Fruit fly (Drosophila melanogaster): ENCODE results near the gene bdl.

bdl gene

dm6 chr2L:4282681-4283343, 41.5 kb upstream of the bdl start, which contains the start of gene tutl (continued):
- peak; percentile 44; the same call in 1 of the 2 replicates for TF ChIP-seq ro (GFP tag; IDR thresholded peaks at IDR 0.05)
- peak; percentile 67 for TF ChIP-seq CG14965 (GFP tag; optimal IDR thresholded peaks at IDR 0.05; ENCODE audit: borderline replicate concordance)
- no peak; the same call in 1 of the 2 replicates for TF ChIP-seq sna (GFP tag; IDR thresholded peaks at IDR 0.05; ENCODE audit: partially characterized antibody)
- no peak for TF ChIP-seq kah (GFP tag; optimal IDR thresholded peaks at IDR 0.05)
- peak; percentile 76 for TF ChIP-seq CG9932 (GFP tag; IDR thresholded peaks at IDR 0.05)
- TF ChIP-seq CG11398 (GFP tag; optimal IDR thresholded peaks at IDR 0.05) = peak; percentile 74
- no peak for TF ChIP-seq eve (GFP tag; optimal IDR thresholded peaks at IDR 0.05)
- peak; percentile 69 for TF ChIP-seq dan (GFP tag; IDR thresholded peaks at IDR 0.05)
- peak; percentile 82 for TF ChIP-seq Ssrp (tag; optimal IDR thresholded peaks at IDR 0.05)
- peak; percentile 80 for TF ChIP-seq CG12391 (tag; optimal IDR thresholded peaks at IDR 0.05)
- TF ChIP-seq Lim3 (GFP tag; IDR thresholded peaks at IDR 0.05) = peak; percentile 56; the same call in 1 of the 2 replicates
- TF ChIP-seq slou (GFP tag; optimal IDR thresholded peaks at IDR 0.05) = peak; percentile 64
- no peak; the same call in 1 of the 2 replicates for TF ChIP-seq nerfin-2 (GFP tag; IDR thresholded peaks at IDR 0.05; ENCODE audit: partially characterized antibody)
- TF ChIP-seq CG13624 (GFP tag; optimal IDR thresholded peaks at IDR 0.05) = peak; percentile 87
- peak; percentile 65 for TF ChIP-seq CG12104 (GFP tag; optimal IDR thresholded peaks at IDR 0.05)
- no peak for TF ChIP-seq CG7963 (GFP tag; IDR thresholded peaks at IDR 0.05; ENCODE audit: partially characterized antibody)
- peak; percentile 89 for TF ChIP-seq NC2α (GFP tag; optimal IDR thresholded peaks at IDR 0.05)
- no peak; the same call in 1 of the 2 replicates for TF ChIP-seq CG42726 (GFP tag; IDR thresholded peaks at IDR 0.05; ENCODE audit: partially characterized antibody)
- TF ChIP-seq bbx (GFP tag; IDR thresholded peaks at IDR 0.05; ENCODE audit: partially characterized antibody) = peak; percentile 37; the same call in 1 of the 2 replicates
- TF ChIP-seq ase (GFP tag; IDR thresholded peaks at IDR 0.05) = peak; percentile 71; the same call in 2 of the 3 replicates
- TF ChIP-seq dpn (GFP tag; optimal IDR thresholded peaks at IDR 0.05) = peak; percentile 84 to 88
- TF ChIP-seq CG15601 (tag; optimal IDR thresholded peaks at IDR 0.05) = peak; percentile 91
- TF ChIP-seq Med (GFP tag) = peak; percentile 96
- TF ChIP-seq Ada2b (GFP tag; IDR thresholded peaks at IDR 0.05) = peak; percentile 77
- TF ChIP-seq CG6689 (GFP tag; IDR thresholded peaks at IDR 0.05) = peak; percentile 89
- TF ChIP-seq CG12744 (GFP tag; optimal IDR thresholded peaks at IDR 0.05) = peak; percentile 77
- peak; percentile 71 for TF ChIP-seq CG4617 (GFP tag; optimal IDR thresholded peaks at IDR 0.05; ENCODE audit: borderline replicate concordance)
- 0 out of 2 replicates have a peak, but pooled peaks have one; percentile 29 for TF ChIP-seq gt (GFP tag; IDR thresholded peaks at IDR 0.05)
- peak; percentile 71 for TF ChIP-seq BtbVII (GFP tag; optimal IDR thresholded peaks at IDR 0.05)
- TF ChIP-seq sens-2 (GFP tag; IDR thresholded peaks at IDR 0.05) = peak; percentile 66
- TF ChIP-seq Dfd (GFP tag; optimal IDR thresholded peaks at IDR 0.05) = no peak
- 0 out of 2 replicates have a peak, but pooled peaks have one; percentile 34 for TF ChIP-seq unc-4 (GFP tag; IDR thresholded peaks at IDR 0.05; ENCODE audit: partially characterized antibody)
- no peak for TF ChIP-seq CG12071 (GFP tag; optimal IDR thresholded peaks at IDR 0.05)
- peak; percentile 55 for TF ChIP-seq ewg (GFP tag; optimal IDR thresholded peaks at IDR 0.05)
- TF ChIP-seq nmo (GFP tag; optimal IDR thresholded peaks at IDR 0.05) = peak; percentile 85
- TF ChIP-seq HHEX (GFP tag; optimal IDR thresholded peaks at IDR 0.05) = peak; percentile 69
- TF ChIP-seq CG17361 (GFP tag; IDR thresholded peaks at IDR 0.05) = peak; percentile 86
- peak; percentile 82 for TF ChIP-seq Dbx (GFP tag; IDR thresholded peaks at IDR 0.05)
- TF ChIP-seq run (tag; optimal IDR thresholded peaks at IDR 0.05) = no peak
- peak; percentile 51; the same call in 1 of the 2 replicates for TF ChIP-seq Taf1 (GFP tag; IDR thresholded peaks at IDR 0.05)
- TF ChIP-seq CG15514 (GFP tag; optimal IDR thresholded peaks at IDR 0.05) = peak; percentile 56
- TF ChIP-seq pzg (GFP tag; optimal IDR thresholded peaks at IDR 0.05) = no peak
- peak; percentile 89 for TF ChIP-seq CG4820 (GFP tag; optimal IDR thresholded peaks at IDR 0.05)
- TF ChIP-seq shn (GFP tag; optimal IDR thresholded peaks at IDR 0.05) = peak; percentile 85
- TF ChIP-seq CG15269 (tag; optimal IDR thresholded peaks at IDR 0.05) = peak; percentile 72
- TF ChIP-seq Drgx (GFP tag; IDR thresholded peaks at IDR 0.05) = peak; percentile 57; the same call in 1 of the 2 replicates
- peak; percentile 46 for TF ChIP-seq CG7928 (GFP tag; optimal IDR thresholded peaks at IDR 0.05)
- TF ChIP-seq prd (optimal IDR thresholded peaks at IDR 0.05) = no peak
- peak; percentile 89 for TF ChIP-seq prd (GFP tag; IDR thresholded peaks at IDR 0.05)

Measured in whole organism, embryonic.